Worm (Caenorhabditis elegans) whole organism, L4 larva: ENCODE results near the gene fbxb-83.

Source experiments
- ama-1 ChIP-seq: fragments of 150-350 bp; optimal IDR thresholded peaks from 2 replicates; lab custom pipeline; 2014; ENCODE audit warnings: inconsistent platforms, mixed read lengths
- fos-1 ChIP-seq: fragments of 150-350 bp; optimal IDR thresholded peaks from 2 replicates; lab custom pipeline; 2014; ENCODE audit warnings: missing biosample characterization, missing genetic modification characterization
- mdl-1 ChIP-seq, 2 experiments: fragments of 150-350 bp in 1 of 2; sonication (generic microtip) in 1 of 2; optimal IDR thresholded peaks; 2 replicates each; lab custom pipeline; 2014 to 2017; ENCODE audit warnings: missing biosample characterization in 2 of 2, missing genetic modification characterization in 2 of 2
- mep-1 ChIP-seq: fragments of 150-350 bp; sonication (generic microtip); optimal IDR thresholded peaks from 3 replicates; lab custom pipeline; 2014; ENCODE audit warnings: missing biosample characterization, missing genetic modification characterization
- nhr-76 ChIP-seq: fragments of 150-350 bp; optimal IDR thresholded peaks from 2 replicates; lab custom pipeline; 2014; ENCODE audit warnings: missing biosample characterization, missing genetic modification characterization
- nhr-77 ChIP-seq: fragments of 150-350 bp; optimal IDR thresholded peaks from 2 replicates; lab custom pipeline; 2014; ENCODE audit warnings: missing biosample characterization, missing genetic modification characterization

DNA sequence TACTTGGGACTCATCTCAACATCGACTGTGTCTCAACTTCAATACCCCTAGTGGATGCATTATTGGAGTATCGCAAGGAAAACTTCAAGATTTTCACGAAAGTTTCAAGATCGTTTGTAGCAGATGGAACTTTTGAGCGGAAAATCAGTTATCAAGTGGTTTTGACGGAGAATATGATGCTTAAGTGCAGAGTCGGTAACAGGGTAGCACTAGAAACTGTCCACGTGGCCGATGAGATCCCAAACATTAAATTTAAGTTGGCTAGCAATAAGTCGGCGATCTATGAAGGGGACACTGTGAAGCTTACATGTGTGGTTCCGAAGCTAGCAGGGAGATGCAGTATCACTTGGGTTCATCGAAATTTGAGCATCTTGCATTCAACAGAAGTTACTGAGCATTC lies 14.1 kb upstream of the fbxb-83 start:
- TF ChIP-seq mep-1 (tag; lab: Kevin White, UChicago) (no peak), fos-1 (tag; lab: Kevin White, UChicago) (no peak), nhr-76 (tag; lab: Kevin White, UChicago) (no peak), ama-1 (lab: Kevin White, UChicago) (no peak), mdl-1 (tag; optimal IDR thresholded peaks at IDR 0.05; lab: Kevin White, UChicago) (no peak), nhr-77 (no peak)
